Worm (Caenorhabditis elegans) whole organism, mixed stage, embryonic: ENCODE data around the gene T01E8.1.

Source experiments
- M03D4.4 ChIP-seq: sonication (generic microtip); optimal IDR thresholded peaks from 2 replicates; lab custom pipeline; 2017; ENCODE audit warnings: mild to moderate bottlenecking, missing genetic modification characterization, missing compliant biosample characterization
- bed-3 ChIP-seq: fragments of 200-800 bp; sonication (Bioruptor generic); optimal IDR thresholded peaks from 3 replicates; lab custom pipeline; 2018; ENCODE audit warnings: mild to moderate bottlenecking, missing genetic modification characterization, moderate library complexity, missing compliant biosample characterization
- blmp-1 ChIP-seq: fragments of 150-350 bp; optimal IDR thresholded peaks from 2 replicates; lab custom pipeline; 2014; ENCODE audit warnings: missing biosample characterization, missing genetic modification characterization
- ceh-39 ChIP-seq: fragments of 150-350 bp; optimal IDR thresholded peaks from 2 replicates; lab custom pipeline; 2014; ENCODE audit warnings: missing biosample characterization, missing genetic modification characterization
- ceh-43 ChIP-seq: fragments of 200-800 bp; sonication (Bioruptor generic); optimal IDR thresholded peaks from 2 replicates; lab custom pipeline; 2018; ENCODE audit warnings: mild to moderate bottlenecking, missing genetic modification characterization, moderate library complexity, missing compliant biosample characterization
- ceh-83 ChIP-seq: fragments of 200-800 bp; sonication (Bioruptor generic); optimal IDR thresholded peaks from 2 replicates; lab custom pipeline; 2018; ENCODE audit warnings: mild to moderate bottlenecking, missing genetic modification characterization, missing compliant biosample characterization
- drap-1 ChIP-seq: fragments of 200-800 bp; sonication (Bioruptor generic); optimal IDR thresholded peaks from 3 replicates; lab custom pipeline; 2018; ENCODE audit warnings: mild to moderate bottlenecking, missing genetic modification characterization, missing compliant biosample characterization
- elt-1 ChIP-seq: sonication (generic microtip); optimal IDR thresholded peaks from 2 replicates; lab custom pipeline; 2017; ENCODE audit warnings: missing genetic modification characterization, mild to moderate bottlenecking, missing compliant biosample characterization, antibody characterized with exemption, moderate library complexity, borderline replicate concordance; ENCODE audit not compliant: insufficient read depth
- elt-3 ChIP-seq: fragments of 150-350 bp; optimal IDR thresholded peaks from 2 replicates; lab custom pipeline; 2014; ENCODE audit warnings: missing biosample characterization, missing genetic modification characterization
- ham-2 ChIP-seq: fragments of 200-800 bp; sonication (Bioruptor generic); optimal IDR thresholded peaks from 2 replicates; lab custom pipeline; 2018; ENCODE audit warnings: mild to moderate bottlenecking, missing genetic modification characterization, missing compliant biosample characterization
- hlh-1 ChIP-seq: fragments of 150-350 bp; optimal IDR thresholded peaks from 2 replicates; lab custom pipeline; 2014; ENCODE audit warnings: missing biosample characterization, missing genetic modification reagents, missing genetic modification characterization
- lin-13 ChIP-seq: fragments of 150-350 bp; optimal IDR thresholded peaks from 2 replicates; lab custom pipeline; 2014; ENCODE audit warnings: missing biosample characterization, missing genetic modification characterization
- lin-32 ChIP-seq: fragments of 200-800 bp; sonication (Bioruptor generic); optimal IDR thresholded peaks from 2 replicates; lab custom pipeline; 2018; ENCODE audit warnings: mild to moderate bottlenecking, missing genetic modification characterization, missing compliant biosample characterization
- lsy-2 ChIP-seq: fragments of 150-350 bp; optimal IDR thresholded peaks from 2 replicates; lab custom pipeline; 2014; ENCODE audit warnings: missing biosample characterization, missing genetic modification characterization
- mab-5 ChIP-seq: fragments of 150-350 bp; optimal IDR thresholded peaks from 2 replicates; lab custom pipeline; 2014; ENCODE audit warnings: missing biosample characterization, missing genetic modification characterization
- mep-1 ChIP-seq: fragments of 150-350 bp; optimal IDR thresholded peaks from 2 replicates; lab custom pipeline; 2017; ENCODE audit warnings: missing biosample characterization, missing genetic modification reagents, missing genetic modification characterization, inconsistent platforms
- mls-2 ChIP-seq: sonication (generic microtip); optimal IDR thresholded peaks from 2 replicates; lab custom pipeline; 2016; ENCODE audit warnings: mild to moderate bottlenecking, missing genetic modification characterization, moderate library complexity, missing compliant biosample characterization
- nhr-2 ChIP-seq: fragments of 150-350 bp; optimal IDR thresholded peaks from 2 replicates; lab custom pipeline; 2014; ENCODE audit warnings: missing biosample characterization, missing genetic modification characterization
- nhr-237 ChIP-seq: fragments of 150-350 bp; optimal IDR thresholded peaks from 2 replicates; lab custom pipeline; 2014; ENCODE audit warnings: missing biosample characterization, missing genetic modification characterization
- nhr-28 ChIP-seq: fragments of 150-350 bp; optimal IDR thresholded peaks from 2 replicates; lab custom pipeline; 2014; ENCODE audit warnings: missing biosample characterization, missing genetic modification characterization
- pha-4 ChIP-seq: fragments of 150-350 bp; optimal IDR thresholded peaks from 2 replicates; lab custom pipeline; 2018; ENCODE audit warnings: missing biosample characterization, missing genetic modification reagents, missing genetic modification characterization
- sem-2 ChIP-seq: fragments of 200-800 bp; sonication (Bioruptor generic); optimal IDR thresholded peaks from 2 replicates; lab custom pipeline; 2018; ENCODE audit warnings: mild to moderate bottlenecking, missing genetic modification characterization, missing compliant biosample characterization
- snpc-4 ChIP-seq: fragments of 150-350 bp; optimal IDR thresholded peaks from 2 replicates; lab custom pipeline; 2014; ENCODE audit warnings: missing biosample characterization, missing genetic modification characterization
- sptf-1 ChIP-seq: sonication (generic microtip); optimal IDR thresholded peaks from 2 replicates; lab custom pipeline; 2017; ENCODE audit warnings: mild to moderate bottlenecking, missing genetic modification characterization, moderate library complexity, missing compliant biosample characterization
- tbx-8 ChIP-seq: fragments of 200-800 bp; sonication (Bioruptor generic); optimal IDR thresholded peaks from 2 replicates; lab custom pipeline; 2018; ENCODE audit warnings: mild to moderate bottlenecking, missing genetic modification characterization, moderate library complexity, missing compliant biosample characterization
- unc-120 ChIP-seq: sonication (generic microtip); optimal IDR thresholded peaks from 2 replicates; lab custom pipeline; 2017; ENCODE audit warnings: missing genetic modification characterization, missing compliant biosample characterization; ENCODE audit not compliant: poor library complexity, severe bottlenecking
- unc-39 ChIP-seq: fragments of 150-350 bp; optimal IDR thresholded peaks from 2 replicates; lab custom pipeline; 2014; ENCODE audit warnings: missing biosample characterization, missing genetic modification characterization
- unc-62 ChIP-seq: fragments of 150-350 bp; optimal IDR thresholded peaks from 2 replicates; lab custom pipeline; 2014; ENCODE audit warnings: missing biosample characterization, missing genetic modification reagents, missing genetic modification characterization
- ztf-11 ChIP-seq: fragments of 150-350 bp; optimal IDR thresholded peaks from 2 replicates; lab custom pipeline; 2014; ENCODE audit warnings: missing biosample characterization, missing genetic modification characterization

T01E8.1 gene

ce11 chrII:10202275-10202674 lies 4.2 kb upstream of the T01E8.1 start (continued):
- no peak for TF ChIP-seq nhr-28 (tag; lab: Kevin White, UChicago)
- peak; percentile 37 for TF ChIP-seq mep-1 (tag; lab: Kevin White, UChicago)

ce11 chrII:10203067-10203466 lies 3.5 kb upstream of the T01E8.1 start:
- no peak for TF ChIP-seq M03D4.4 (tag; lab: Kevin White, UChicago)
- peak; percentile 28 for TF ChIP-seq unc-62 (GFP tag; lab: Kevin White, UChicago)
- peak; percentile 23 for TF ChIP-seq mab-5 (tag; lab: Kevin White, UChicago)
- TF ChIP-seq, all 35 proteins: peak for 2

DNA sequence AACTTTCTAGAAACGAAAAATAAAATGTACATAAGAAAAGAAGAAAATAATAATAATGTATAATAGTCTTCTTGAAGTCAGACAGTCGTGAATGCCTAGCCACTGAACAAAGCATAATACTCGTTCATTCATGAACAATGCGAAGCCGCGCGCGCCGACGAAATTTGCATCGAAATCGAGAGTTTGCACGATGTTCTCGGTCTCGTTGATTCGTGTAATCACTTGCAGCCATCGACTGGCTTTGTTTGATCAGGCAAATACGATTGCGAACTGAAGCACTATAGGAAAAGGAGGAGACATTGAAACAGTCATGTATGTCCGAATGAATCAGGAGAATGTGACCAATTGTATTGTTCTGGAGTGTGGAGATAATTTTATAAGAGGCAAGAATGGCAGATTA lies 2.8 kb upstream of the T01E8.1 start:
- TF ChIP-seq nhr-237 (tag; lab: Kevin White, UChicago) (peak; percentile 34), blmp-1 (peak; percentile 13), lsy-2 (tag; lab: Kevin White, UChicago) (no peak), hlh-1 (no peak), elt-1 (tag; lab: Kevin White, UChicago) (no peak), pha-4 (tag; lab: Kevin White, UChicago) (peak; percentile 68), ham-2 (GFP tag; lab: Kevin White, UChicago) (peak; percentile 67)

- peak; percentile 53 for TF ChIP-seq hlh-1
- TF ChIP-seq pha-4 (tag; lab: Kevin White, UChicago): peak; percentile 32
- TF ChIP-seq sptf-1 (tag; lab: Kevin White, UChicago): no peak
These were observed 2.0 kb upstream of the T01E8.1 start for ce11 chrII:10204428-10205049.

ce11 chrII:10218171-10218570 lies 11.6 kb downstream of the T01E8.1 start, which contains the start of gene ref-1:
Gene ref-1, plus strand, starts transcription at chrII:10218471.
- TF ChIP-seq unc-120 (tag; lab: Kevin White, UChicago) (no peak), bed-3 (GFP tag; lab: Kevin White, UChicago) (no peak), elt-3 (tag; lab: Kevin White, UChicago) (no peak), drap-1 (GFP tag; lab: Kevin White, UChicago) (no peak), snpc-4 (tag; lab: Kevin White, UChicago) (no peak), sptf-1 (tag; lab: Kevin White, UChicago) (no peak)

DNA sequence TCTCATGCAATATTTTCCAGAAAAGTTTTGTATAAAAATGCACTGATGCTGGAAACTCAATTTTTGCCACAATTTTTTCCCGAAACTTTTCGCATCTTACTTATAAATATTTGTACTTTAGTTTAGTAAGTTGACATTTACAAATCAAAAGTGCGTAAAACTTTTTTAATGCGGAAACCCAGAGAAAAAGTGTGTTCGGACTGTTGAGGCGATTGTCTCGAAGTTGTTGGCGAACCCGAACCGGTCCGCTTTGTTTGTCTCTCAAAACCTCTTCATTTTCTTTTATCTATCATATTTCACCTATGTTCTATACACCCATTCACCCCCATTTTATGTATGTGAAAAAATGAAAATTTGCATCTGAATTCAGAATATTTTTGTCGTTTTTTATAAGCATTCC lies 14.1 kb downstream of the T01E8.1 start:
- no peak for TF ChIP-seq nhr-2 (tag; lab: Kevin White, UChicago)
- no peak for TF ChIP-seq blmp-1
- TF ChIP-seq mab-5 (tag; lab: Kevin White, UChicago): no peak
- no peak for TF ChIP-seq tbx-8 (GFP tag; lab: Kevin White, UChicago)
- no peak for TF ChIP-seq ceh-83 (GFP tag; lab: Kevin White, UChicago)
- TF ChIP-seq sem-2 (GFP tag; lab: Kevin White, UChicago): no peak
- TF ChIP-seq ztf-11 (tag; lab: Kevin White, UChicago): no peak
- no peak for TF ChIP-seq ceh-43
- TF ChIP-seq mep-1 (tag; lab: Kevin White, UChicago): no peak
- no peak for TF ChIP-seq snpc-4 (tag; lab: Kevin White, UChicago)

ce11 chrII:10221627-10222026 lies 15.1 kb downstream of the T01E8.1 start:
- TF ChIP-seq mep-1 (tag; lab: Kevin White, UChicago) (no peak), drap-1 (GFP tag; lab: Kevin White, UChicago) (no peak), ceh-39 (tag; lab: Kevin White, UChicago) (no peak), unc-120 (tag; lab: Kevin White, UChicago) (no peak), ceh-43 (no peak)

DNA sequence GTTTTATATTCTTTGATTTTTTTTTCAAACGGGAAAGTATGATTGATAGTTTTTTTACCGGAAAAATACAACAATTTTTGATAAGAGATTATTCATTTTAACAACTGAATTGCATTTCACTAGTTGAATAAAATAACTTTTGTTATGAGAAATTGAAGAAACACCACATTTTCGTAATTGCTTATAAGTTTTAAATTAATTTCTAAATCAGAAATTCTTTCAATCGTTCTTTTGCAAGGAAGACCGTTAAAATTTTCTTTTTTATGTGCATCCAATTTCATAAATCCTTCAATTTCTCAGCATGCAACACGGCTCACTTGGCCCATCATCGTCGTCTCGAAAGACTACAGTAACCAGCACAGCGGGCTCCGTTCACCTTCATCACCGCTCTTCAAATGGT lies 16.1 kb downstream of the T01E8.1 start, which contains the start of gene plc-3:
Gene plc-3 (plus strand): TSS at position 301 of the 400 bp plus-strand sequence.
- no peak for TF ChIP-seq tbx-8 (GFP tag; lab: Kevin White, UChicago)
- no peak for TF ChIP-seq ham-2 (GFP tag; lab: Kevin White, UChicago)
- no peak for TF ChIP-seq lin-32 (GFP tag; lab: Kevin White, UChicago)
- no peak for TF ChIP-seq bed-3 (GFP tag; lab: Kevin White, UChicago)
- no peak for TF ChIP-seq sem-2 (GFP tag; lab: Kevin White, UChicago)
- no peak for TF ChIP-seq sptf-1 (tag; lab: Kevin White, UChicago)
- no peak for TF ChIP-seq M03D4.4 (tag; lab: Kevin White, UChicago)
- TF ChIP-seq elt-1 (tag; lab: Kevin White, UChicago): no peak
- no peak for TF ChIP-seq unc-39 (tag; lab: Kevin White, UChicago)
- no peak for TF ChIP-seq mls-2
- TF ChIP-seq unc-120 (tag; lab: Kevin White, UChicago): no peak
- TF ChIP-seq ceh-43: no peak
- no peak for TF ChIP-seq blmp-1
- no peak for TF ChIP-seq lsy-2 (tag; lab: Kevin White, UChicago)
- no peak for TF ChIP-seq mep-1 (tag; lab: Kevin White, UChicago)
- no peak for TF ChIP-seq ztf-11 (tag; lab: Kevin White, UChicago)
- TF ChIP-seq lin-13 (tag; lab: Kevin White, UChicago): no peak
